Worm (Caenorhabditis elegans) whole organism, L1 larva: Measurements from ENCODE around the gene ttr-6.

Experiments
- ceh-88 ChIP-seq: fragments of 200-800 bp; sonication (Bioruptor generic); IDR thresholded peaks from 2 replicates; pipeline ENCODE4 v1.3.6; 2022; ENCODE audit warnings: missing genetic modification characterization, missing compliant biosample characterization
- nhr-237 ChIP-seq: fragments of 150-350 bp; optimal IDR thresholded peaks from 2 replicates; lab custom pipeline; 2014; ENCODE audit warnings: missing biosample characterization, missing genetic modification characterization
- nhr-76 ChIP-seq: sonication (generic microtip); optimal IDR thresholded peaks from 2 replicates; lab custom pipeline; 2017; ENCODE audit warnings: missing biosample characterization, missing genetic modification characterization
- unc-62 ChIP-seq: fragments of 150-350 bp; optimal IDR thresholded peaks from 2 replicates; lab custom pipeline; 2014; ENCODE audit warnings: missing biosample characterization, missing genetic modification reagents, missing genetic modification characterization

- no peak for TF ChIP-seq unc-62 (GFP tag; lab: Kevin White, UChicago)
- TF ChIP-seq nhr-76 (tag; lab: Kevin White, UChicago) = no peak
- no peak for TF ChIP-seq nhr-237 (tag; lab: Kevin White, UChicago)
- no peak for TF ChIP-seq ceh-88 (GFP tag; lab: Robert Waterston, UW)
Observed at ce11 chrX:6609251-6609650, 12.3 kb upstream of the ttr-6 start.
